Worm (Caenorhabditis elegans): ENCODE data around the gene T06D8.9.

DNA sequence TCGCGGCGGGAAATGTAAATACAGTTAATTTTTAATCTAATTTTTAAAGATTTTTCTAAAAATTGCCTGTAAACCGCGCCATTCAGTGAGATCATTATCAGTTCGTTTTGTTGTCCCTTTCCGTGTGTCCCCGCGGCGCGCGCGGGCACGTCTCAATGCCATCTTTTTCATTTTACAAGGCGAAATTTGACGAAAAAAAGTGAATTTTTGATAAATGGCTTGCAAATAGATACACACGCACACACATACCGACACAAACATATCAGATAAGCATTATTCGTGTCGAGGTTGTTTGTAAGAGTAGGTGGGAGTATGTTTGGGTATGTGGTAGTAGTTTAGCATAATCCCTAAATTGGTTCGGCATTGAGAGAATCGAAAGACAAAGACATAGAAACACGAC is 33.6 kb upstream of the T06D8.9 start:
- no peak for TF ChIP-seq him-1 (tag; optimal IDR thresholded peaks at IDR 0.05)
- no peak for TF ChIP-seq dao-5 (tag; optimal IDR thresholded peaks at IDR 0.05)

All from whole organism, L4/young adult.